Fruit fly (Drosophila melanogaster) whole organism, adult: ENCODE data around the gene Wdr24.

Source experiments
- CG11617 ChIP-seq: fragments of 200-800 bp; sonication (Bioruptor generic); optimal IDR thresholded peaks from 2 replicates; lab custom pipeline; 2017; ENCODE audit warnings: mild to moderate bottlenecking, missing biosample characterization, missing genetic modification reagents, missing genetic modification characterization
- CG12768 ChIP-seq: fragments of 200-800 bp; sonication (Bioruptor generic); optimal IDR thresholded peaks from 2 replicates; lab custom pipeline; 2017; ENCODE audit warnings: missing biosample characterization, missing genetic modification characterization, mild to moderate bottlenecking, moderate library complexity, missing genetic modification reagents
- CG14711 ChIP-seq: fragments of 200-800 bp; sonication (Bioruptor generic); optimal IDR thresholded peaks from 2 replicates; lab custom pipeline; 2018; ENCODE audit warnings: missing biosample characterization, mild to moderate bottlenecking, missing genetic modification characterization, moderate library complexity
- CG1620 ChIP-seq: fragments of 200-800 bp; sonication (Bioruptor generic); optimal IDR thresholded peaks from 2 replicates; lab custom pipeline; 2016; ENCODE audit warnings: missing biosample characterization, missing genetic modification characterization
- CG33017 ChIP-seq: fragments of 200-800 bp; sonication (Bioruptor generic); optimal IDR thresholded peaks from 2 replicates; lab custom pipeline; 2018; ENCODE audit warnings: missing biosample characterization, mild to moderate bottlenecking, missing genetic modification characterization, moderate library complexity
- CG5204 ChIP-seq: fragments of 200-800 bp; sonication (Bioruptor generic); optimal IDR thresholded peaks from 2 replicates; lab custom pipeline; 2016; ENCODE audit warnings: missing biosample characterization, missing genetic modification characterization
- CG7045 ChIP-seq: fragments of 200-800 bp; sonication (Bioruptor generic); optimal IDR thresholded peaks from 2 replicates; lab custom pipeline; 2017; ENCODE audit warnings: missing biosample characterization, mild to moderate bottlenecking, missing genetic modification characterization
- CG7101 ChIP-seq: fragments of 200-800 bp; sonication (Bioruptor generic); optimal IDR thresholded peaks from 2 replicates; lab custom pipeline; 2018; ENCODE audit warnings: missing biosample characterization, mild to moderate bottlenecking, missing genetic modification characterization, moderate library complexity
- Clk ChIP-seq: fragments of 200-800 bp; sonication (Bioruptor generic); optimal IDR thresholded peaks from 2 replicates; lab custom pipeline; 2017; ENCODE audit warnings: missing biosample characterization, missing genetic modification characterization
- Crg-1 ChIP-seq: fragments of 200-800 bp; sonication (Bioruptor generic); optimal IDR thresholded peaks from 2 replicates; lab custom pipeline; 2016; ENCODE audit warnings: missing biosample characterization, missing genetic modification characterization
- Hr96 ChIP-seq: fragments of 200-800 bp; sonication (Bioruptor generic); optimal IDR thresholded peaks from 2 replicates; lab custom pipeline; 2016; ENCODE audit warnings: missing biosample characterization, missing genetic modification characterization
- Mnt ChIP-seq: fragments of 200-800 bp; sonication (Bioruptor generic); optimal IDR thresholded peaks from 2 replicates; lab custom pipeline; 2016; ENCODE audit warnings: missing biosample characterization, mild to moderate bottlenecking, missing genetic modification characterization
- bab1 ChIP-seq: fragments of 200-800 bp; sonication (Bioruptor generic); optimal IDR thresholded peaks from 3 replicates; lab custom pipeline; 2019; ENCODE audit warnings: missing biosample characterization, mild to moderate bottlenecking, missing genetic modification characterization, moderate library complexity
- cic ChIP-seq: fragments of 200-800 bp; sonication (Bioruptor generic); optimal IDR thresholded peaks from 2 replicates; lab custom pipeline; 2017; ENCODE audit warnings: missing biosample characterization, mild to moderate bottlenecking, missing genetic modification characterization, moderate library complexity
- cnc ChIP-seq, 2 experiments: fragments of >200 bp; optimal IDR thresholded peaks; 2 replicates each; lab custom pipeline; 2017
- kay ChIP-seq: fragments of 200-800 bp; sonication (Bioruptor generic); peaks from one replicate; lab custom pipeline; 2016; ENCODE audit warnings: missing biosample characterization, missing genetic modification characterization, borderline replicate concordance
- ovo ChIP-seq: fragments of 200-800 bp; sonication (Bioruptor generic); optimal IDR thresholded peaks from 2 replicates; lab custom pipeline; 2016; ENCODE audit warnings: missing biosample characterization, missing genetic modification characterization
- pad ChIP-seq: fragments of 200-800 bp; sonication (Bioruptor generic); optimal IDR thresholded peaks from 3 replicates; lab custom pipeline; 2017; ENCODE audit warnings: missing biosample characterization, missing genetic modification characterization, mild to moderate bottlenecking, moderate library complexity, missing genetic modification reagents
- tj ChIP-seq: fragments of 200-800 bp; sonication (Bioruptor generic); optimal IDR thresholded peaks from 3 replicates; lab custom pipeline; 2017; ENCODE audit warnings: missing biosample characterization, mild to moderate bottlenecking, missing genetic modification characterization, moderate library complexity
- toe ChIP-seq: fragments of 200-800 bp; sonication (Bioruptor generic); optimal IDR thresholded peaks from 2 replicates; lab custom pipeline; 2016; ENCODE audit warnings: missing biosample characterization, missing genetic modification characterization

Gene Wdr24

dm6 chr3R:29745056-29745455 is at the start of gene Wdr24, which contains the start of gene IntS11:
Gene Wdr24, minus strand, starts transcription at chr3R:29745092.
Gene IntS11, plus strand, starts transcription at chr3R:29745337.
- TF ChIP-seq Crg-1 (GFP tag; lab: Kevin White, UChicago) (peak; percentile 96), tj (GFP tag; lab: Kevin White, UChicago) (peak; percentile 67), CG12768 (peak; percentile 97), cnc (optimal IDR thresholded peaks at IDR 0.05; lab: Kevin White, UChicago) (no peak), pad (peak; percentile 87), CG11617 (GFP tag; lab: Kevin White, UChicago) (peak; percentile 92), ovo (GFP tag; lab: Kevin White, UChicago) (no peak), Mnt (GFP tag; lab: Kevin White, UChicago) (peak; percentile 85), Hr96 (GFP tag; lab: Kevin White, UChicago) (no peak), CG5204 (GFP tag; lab: Kevin White, UChicago) (no peak), toe (GFP tag; lab: Kevin White, UChicago) (no peak), Clk (GFP tag; lab: Kevin White, UChicago) (peak; percentile 55), CG14711 (tag; lab: Kevin White, UChicago) (peak; percentile 93), CG7101 (tag; lab: Kevin White, UChicago) (peak; percentile 99), cic (GFP tag; lab: Kevin White, UChicago) (peak; percentile 80), bab1 (peak; percentile 92), CG7045 (GFP tag; lab: Kevin White, UChicago) (peak; percentile 97), kay (GFP tag; lab: Kevin White, UChicago) (no peak), CG33017 (tag; lab: Kevin White, UChicago) (peak; percentile 96), CG1620 (GFP tag; lab: Kevin White, UChicago) (peak; percentile 91)

dm6 chr3R:29794161-29794882 is 49.4 kb upstream of the Wdr24 start, which contains the start of gene sro:
Gene sro, plus strand, starts transcription at chr3R:29794597.
- no peak for TF ChIP-seq Hr96 (GFP tag; lab: Kevin White, UChicago)
- TF ChIP-seq CG7101 (tag; lab: Kevin White, UChicago), result peak; percentile 53
- TF ChIP-seq tj (GFP tag; lab: Kevin White, UChicago), result peak; percentile 83
- peak; percentile 46 for TF ChIP-seq bab1
- TF ChIP-seq Crg-1 (GFP tag; lab: Kevin White, UChicago), result peak; percentile 3

dm6 chr3R:29790183-29790582 is 45.3 kb upstream of the Wdr24 start:
- TF ChIP-seq Clk (GFP tag; lab: Kevin White, UChicago) (no peak), Hr96 (GFP tag; lab: Kevin White, UChicago) (no peak), CG11617 (GFP tag; lab: Kevin White, UChicago) (no peak), toe (GFP tag; lab: Kevin White, UChicago) (no peak), CG14711 (tag; lab: Kevin White, UChicago) (no peak), bab1 (no peak)

- TF ChIP-seq CG5204 (GFP tag; lab: Kevin White, UChicago) (no peak), kay (GFP tag; lab: Kevin White, UChicago) (no peak)
Measured at dm6 chr3R:29787891-29788549, 43.1 kb upstream of the Wdr24 start.

- TF ChIP-seq CG14711 (tag; lab: Kevin White, UChicago), result peak; percentile 37
- TF ChIP-seq kay (GFP tag; lab: Kevin White, UChicago), result peak; percentile 87
- no peak for TF ChIP-seq pad
- peak; percentile 84 for TF ChIP-seq tj (GFP tag; lab: Kevin White, UChicago)
Measured at dm6 chr3R:29786016-29786996, 41.4 kb upstream of the Wdr24 start.

- TF ChIP-seq CG11617 (GFP tag; lab: Kevin White, UChicago) (no peak), pad (no peak), cnc (optimal IDR thresholded peaks at IDR 0.05; lab: Kevin White, UChicago) (no peak), CG5204 (GFP tag; lab: Kevin White, UChicago) (no peak), CG12768 (no peak), bab1 (no peak), ovo (GFP tag; lab: Kevin White, UChicago) (no peak), CG7101 (tag; lab: Kevin White, UChicago) (no peak), Clk (GFP tag; lab: Kevin White, UChicago) (no peak), Hr96 (GFP tag; lab: Kevin White, UChicago) (no peak), Mnt (GFP tag; lab: Kevin White, UChicago) (no peak), CG7045 (GFP tag; lab: Kevin White, UChicago) (no peak), cic (GFP tag; lab: Kevin White, UChicago) (no peak), toe (GFP tag; lab: Kevin White, UChicago) (no peak), CG33017 (tag; lab: Kevin White, UChicago) (no peak), CG14711 (tag; lab: Kevin White, UChicago) (no peak), Crg-1 (GFP tag; lab: Kevin White, UChicago) (no peak), kay (GFP tag; lab: Kevin White, UChicago) (no peak), tj (GFP tag; lab: Kevin White, UChicago) (no peak), CG1620 (GFP tag; lab: Kevin White, UChicago) (no peak)
Measured at dm6 chr3R:29785242-29785641, 40.4 kb upstream of the Wdr24 start.
